Worm (Caenorhabditis elegans): ENCODE results near the gene gbb-1.

Gene gbb-1

ce11 chrX:2957446-2957985 lies at the start of gene gbb-1:
Gene gbb-1 (plus strand): TSS chrX:2957935.
- TF ChIP-seq mcd-1 (GFP tag; IDR thresholded peaks at IDR 0.05) (no peak), D2030.7 (GFP tag; IDR thresholded peaks at IDR 0.05) (no peak), egrh-3 (GFP tag; IDR thresholded peaks at IDR 0.05) (no peak), fkh-3 (tag; optimal IDR thresholded peaks at IDR 0.05) (no peak), Y79H2A.3 (GFP tag; conservative IDR thresholded peaks at IDR 0.05) (no peak), lsl-1 (GFP tag; optimal IDR thresholded peaks at IDR 0.05) (no peak), aptf-3 (GFP tag; IDR thresholded peaks at IDR 0.05) (no peak), ceh-58 (GFP tag; IDR thresholded peaks at IDR 0.05) (no peak), F33H1.4 (GFP tag; IDR thresholded peaks at IDR 0.05) (no peak), F52B5.7 (tag; optimal IDR thresholded peaks at IDR 0.05) (no peak), rec-8 (tag; optimal IDR thresholded peaks at IDR 0.05) (no peak), nfyb-1 (GFP tag; IDR thresholded peaks at IDR 0.05) (no peak), mxl-1 (tag; optimal IDR thresholded peaks at IDR 0.05) (no peak), mes-4 (tag; optimal IDR thresholded peaks at IDR 0.05) (no peak), lsy-27 (tag; optimal IDR thresholded peaks at IDR 0.05; ENCODE audit: borderline replicate concordance, insufficient read depth) (no peak), ceh-79 (tag; optimal IDR thresholded peaks at IDR 0.05) (no peak), zim-3 (tag; optimal IDR thresholded peaks at IDR 0.05) (no peak), Y67H2A.10 (GFP tag; conservative IDR thresholded peaks at IDR 0.05) (no peak), Y95B8A.8 (GFP tag; IDR thresholded peaks at IDR 0.05) (no peak), F10E7.11 (tag; optimal IDR thresholded peaks at IDR 0.05) (no peak)

ce11 chrX:2909227-2909626 lies 48.5 kb upstream of the gbb-1 start, which contains the start of gene nmy-1:
Gene nmy-1 (plus strand): TSS chrX:2909527.
- TF ChIP-seq zfh-2 (GFP tag; conservative IDR thresholded peaks at IDR 0.05): peak; percentile 56; the same call in 1 of the 2 replicates
- TF ChIP-seq ceh-27 (GFP tag; optimal IDR thresholded peaks at IDR 0.05): no peak
- TF ChIP-seq Y67H2A.10 (GFP tag; conservative IDR thresholded peaks at IDR 0.05): no peak
- TF ChIP-seq let-607 (tag; optimal IDR thresholded peaks at IDR 0.05): no peak

- TF ChIP-seq hlh-12 (tag; optimal IDR thresholded peaks at IDR 0.05): no peak
Measured at ce11 chrX:2912689-2913088, 45.0 kb upstream of the gbb-1 start.

ce11 chrX:2919488-2919887 lies 38.2 kb upstream of the gbb-1 start:
- TF ChIP-seq tbp1 (GFP tag; optimal IDR thresholded peaks at IDR 0.05) (no peak), egrh-3 (GFP tag; IDR thresholded peaks at IDR 0.05) (no peak), ceh-91 (GFP tag; IDR thresholded peaks at IDR 0.05) (no peak)

- TF ChIP-seq madf-6 (GFP tag; IDR thresholded peaks at IDR 0.05): no peak
- TF ChIP-seq ccch-3 (GFP tag; optimal IDR thresholded peaks at IDR 0.05): no peak
- no peak for TF ChIP-seq unc-130 (GFP tag; optimal IDR thresholded peaks at IDR 0.05)
Measured at ce11 chrX:2920456-2920855, 37.3 kb upstream of the gbb-1 start.

- TF ChIP-seq F10E7.11 (tag; optimal IDR thresholded peaks at IDR 0.05): no peak
- no peak for TF ChIP-seq pbrm-1 (GFP tag; IDR thresholded peaks at IDR 0.05)
- no peak for TF ChIP-seq hlh-12 (tag; optimal IDR thresholded peaks at IDR 0.05)
- no peak for TF ChIP-seq die-1 (tag; optimal IDR thresholded peaks at IDR 0.05)
- no peak for TF ChIP-seq egl-18 (GFP tag; IDR thresholded peaks at IDR 0.05)
- no peak for TF ChIP-seq ets-4 (GFP tag; optimal IDR thresholded peaks at IDR 0.05)
Measured at ce11 chrX:2921737-2922136, 36.0 kb upstream of the gbb-1 start.
